Fruit fly (Drosophila melanogaster) whole organism, embryonic: ENCODE measurements around the gene UGP.

ENCODE experiments used
- Aef1 ChIP-seq: fragments of 200-800 bp; sonication (Bioruptor generic); IDR thresholded peaks from 3 replicates; pipeline ENCODE4 v1.3.6; 2022; ENCODE audit warnings: missing biosample characterization, missing genetic modification characterization
- Awh ChIP-seq: fragments of 200-800 bp; sonication (Bioruptor generic); IDR thresholded peaks from 2 replicates; pipeline ENCODE4, ENCODE4 v1.3.6; 2022; ENCODE audit warnings: missing biosample characterization, missing genetic modification characterization
- CG10147 ChIP-seq: fragments of 200-800 bp; sonication (Bioruptor generic); optimal IDR thresholded peaks from 2 replicates; lab custom pipeline; 2019; ENCODE audit warnings: missing biosample characterization, mild to moderate bottlenecking, missing genetic modification characterization, moderate library complexity
- CG10654 ChIP-seq: fragments of 200-800 bp; sonication (Bioruptor generic); optimal IDR thresholded peaks from 2 replicates; lab custom pipeline; 2016; ENCODE audit warnings: missing biosample characterization, missing genetic modification characterization
- CG11093 ChIP-seq: fragments of 200-800 bp; sonication (Bioruptor generic); IDR thresholded peaks from 3 replicates; pipeline ENCODE4 v1.3.6; 2022; ENCODE audit warnings: missing biosample characterization, missing genetic modification characterization
- CG11456 ChIP-seq: fragments of 200-800 bp; sonication (Bioruptor generic); IDR thresholded peaks from 3 replicates; pipeline ENCODE4 v1.3.6; 2022; ENCODE audit warnings: missing biosample characterization, missing genetic modification characterization
- CG11695 ChIP-seq: fragments of 200-800 bp; sonication (Bioruptor generic); IDR thresholded peaks from 3 replicates; pipeline ENCODE4 v1.3.6; 2022; ENCODE audit warnings: missing biosample characterization, missing genetic modification characterization
- CG14050 ChIP-seq: fragments of 200-800 bp; sonication (Bioruptor generic); IDR thresholded peaks from 3 replicates; pipeline ENCODE4 v1.3.6; 2022; ENCODE audit warnings: missing biosample characterization, missing genetic modification characterization
- CG1529 ChIP-seq: fragments of 200-800 bp; sonication (Bioruptor generic); optimal IDR thresholded peaks from 3 replicates; lab custom pipeline; 2018; ENCODE audit warnings: missing biosample characterization, missing genetic modification characterization
- CG1647 ChIP-seq: fragments of 200-800 bp; sonication (Bioruptor generic); optimal IDR thresholded peaks from 3 replicates; lab custom pipeline; 2016; ENCODE audit warnings: missing biosample characterization, missing genetic modification characterization
- CG16813 ChIP-seq: fragments of 200-800 bp; sonication (Bioruptor generic); IDR thresholded peaks from 3 replicates; pipeline ENCODE4 v1.3.6; 2022; ENCODE audit warnings: missing biosample characterization, missing genetic modification characterization; ENCODE audit not compliant: partially characterized antibody
- CG16815 ChIP-seq: fragments of 200-800 bp; sonication (Bioruptor generic); optimal IDR thresholded peaks from 3 replicates; lab custom pipeline; 2017; ENCODE audit warnings: missing biosample characterization, mild to moderate bottlenecking, missing genetic modification characterization
- CG17359 ChIP-seq: fragments of 200-800 bp; sonication (Bioruptor generic); optimal IDR thresholded peaks from 3 replicates; lab custom pipeline; 2018; ENCODE audit warnings: missing biosample characterization, mild to moderate bottlenecking, missing genetic modification characterization, moderate library complexity
- CG1792 ChIP-seq: fragments of 200-800 bp; sonication (Bioruptor generic); optimal IDR thresholded peaks from 2 replicates; lab custom pipeline; 2016; ENCODE audit warnings: missing biosample characterization, missing genetic modification characterization
- CG18011 ChIP-seq: fragments of 200-800 bp; sonication (Bioruptor generic); optimal IDR thresholded peaks from 2 replicates; lab custom pipeline; 2017; ENCODE audit warnings: missing biosample characterization, missing genetic modification characterization, mild to moderate bottlenecking, moderate library complexity, missing genotype
- CG2678 ChIP-seq: fragments of 200-800 bp; sonication (Bioruptor generic); optimal IDR thresholded peaks from 3 replicates; lab custom pipeline; 2019; ENCODE audit warnings: missing biosample characterization, mild to moderate bottlenecking, missing genetic modification characterization, moderate library complexity
- CG4328 ChIP-seq: fragments of 200-800 bp; sonication (Bioruptor generic); optimal IDR thresholded peaks from 3 replicates; lab custom pipeline; 2017; ENCODE audit warnings: missing biosample characterization, missing genetic modification reagents, missing genetic modification characterization
- CG6683 ChIP-seq: fragments of 200-800 bp; sonication (Bioruptor generic); optimal IDR thresholded peaks from 2 replicates; lab custom pipeline; 2017; ENCODE audit warnings: missing biosample characterization, mild to moderate bottlenecking, missing genetic modification characterization, missing genetic modification reagents
- CG7928 ChIP-seq: fragments of 200-800 bp; sonication (Bioruptor generic); optimal IDR thresholded peaks from 2 replicates; lab custom pipeline; 2017; ENCODE audit warnings: missing biosample characterization, mild to moderate bottlenecking, missing genetic modification characterization
- CG8478 ChIP-seq: fragments of >200 bp; optimal IDR thresholded peaks from 2 replicates; lab custom pipeline; 2018
- CoRest ChIP-seq: fragments of 200-800 bp; sonication (Bioruptor generic); optimal IDR thresholded peaks from 3 replicates; lab custom pipeline; 2018; ENCODE audit warnings: missing biosample characterization, mild to moderate bottlenecking, missing genetic modification characterization, moderate library complexity
- Deaf1 ChIP-seq: fragments of 200-800 bp; optimal IDR thresholded peaks from 3 replicates; lab custom pipeline; 2019; ENCODE audit warnings: missing biosample characterization, mild to moderate bottlenecking, missing genetic modification characterization, moderate library complexity
- Doc2 ChIP-seq: fragments of 200-800 bp; sonication (Bioruptor generic); IDR thresholded peaks from 2 replicates; pipeline ENCODE4 v1.3.6; 2022; ENCODE audit warnings: missing biosample characterization, missing genetic modification characterization
- Doc3 ChIP-seq: fragments of 200-800 bp; sonication (Bioruptor generic); IDR thresholded peaks from 3 replicates; pipeline ENCODE4 v1.3.6; 2022; ENCODE audit warnings: missing biosample characterization, missing genetic modification characterization; ENCODE audit not compliant: partially characterized antibody
- Hr78 ChIP-seq, 2 experiments: fragments of 200-800 bp in 1 of 2; fragments of >200 bp in 1 of 2; sonication (Bioruptor generic) in 1 of 2; optimal IDR thresholded peaks; 2 replicates each; lab custom pipeline; 2017 to 2019; ENCODE audit warnings: missing biosample characterization in 2 of 2, missing genetic modification characterization in 2 of 2, mild to moderate bottlenecking in 1 of 2, moderate library complexity in 1 of 2
- Lhr ChIP-seq: fragments of 200-800 bp; sonication (Bioruptor generic); optimal IDR thresholded peaks from 3 replicates; lab custom pipeline; 2017; ENCODE audit warnings: mild to moderate bottlenecking, missing biosample characterization, missing genetic modification reagents, missing genetic modification characterization
- NK7.1 ChIP-seq: fragments of 200-800 bp; sonication (Bioruptor generic); optimal IDR thresholded peaks from 3 replicates; lab custom pipeline; 2016; ENCODE audit warnings: missing biosample characterization, missing genetic modification characterization
- NfI ChIP-seq: fragments of 200-800 bp; sonication (Bioruptor generic); optimal IDR thresholded peaks from 3 replicates; lab custom pipeline; 2018; ENCODE audit warnings: missing biosample characterization, mild to moderate bottlenecking, missing genetic modification characterization, moderate library complexity
- Ravus ChIP-seq: fragments of 200-800 bp; sonication (Bioruptor generic); IDR thresholded peaks from 2 replicates; pipeline ENCODE4 v1.3.6; 2022; ENCODE audit warnings: missing biosample characterization, missing genetic modification characterization
- Rx ChIP-seq: fragments of 200-800 bp; sonication (Bioruptor generic); IDR thresholded peaks from 2 replicates; pipeline ENCODE4 v1.3.6; 2022; ENCODE audit warnings: missing biosample characterization, missing genetic modification characterization
- Sox102F ChIP-seq: fragments of 200-800 bp; sonication (Bioruptor generic); optimal IDR thresholded peaks from 2 replicates; lab custom pipeline; 2018; ENCODE audit warnings: missing biosample characterization, mild to moderate bottlenecking, missing genetic modification characterization, moderate library complexity
- TFAM ChIP-seq: fragments of 200-800 bp; sonication (Bioruptor generic); optimal IDR thresholded peaks from 2 replicates; lab custom pipeline; 2017; ENCODE audit warnings: missing biosample characterization, missing genetic modification characterization, inconsistent platforms
- Taf1 ChIP-seq: fragments of 200-800 bp; sonication (Bioruptor generic); IDR thresholded peaks from 2 replicates; pipeline ENCODE4 v1.3.6; 2022; ENCODE audit warnings: missing biosample characterization, missing genetic modification characterization
- dysf ChIP-seq: fragments of 200-800 bp; sonication (Bioruptor generic); IDR thresholded peaks from 3 replicates; pipeline ENCODE4 v1.3.6; 2022; ENCODE audit warnings: missing biosample characterization, missing genetic modification characterization
- fru ChIP-seq: fragments of >200 bp; optimal IDR thresholded peaks from 2 replicates; lab custom pipeline; 2017
- hbn ChIP-seq: fragments of 200-800 bp; sonication (Bioruptor generic); IDR thresholded peaks from 2 replicates; pipeline ENCODE4 v1.3.6; 2022; ENCODE audit warnings: missing biosample characterization, missing genetic modification characterization; ENCODE audit not compliant: partially characterized antibody
- hth ChIP-seq: fragments of >200 bp; optimal IDR thresholded peaks from 2 replicates; lab custom pipeline; 2017; ENCODE audit warnings: inconsistent platforms
- mam ChIP-seq: fragments of 200-800 bp; sonication (Bioruptor generic); optimal IDR thresholded peaks from 3 replicates; lab custom pipeline; 2016; ENCODE audit warnings: missing biosample characterization, missing genetic modification characterization
- nom ChIP-seq: fragments of 200-800 bp; sonication (Bioruptor generic); optimal IDR thresholded peaks from 2 replicates; lab custom pipeline; 2017; ENCODE audit warnings: missing biosample characterization, missing genetic modification characterization, mild to moderate bottlenecking, moderate library complexity, missing genetic modification reagents
- odd ChIP-seq: fragments of 200-800 bp; sonication (Bioruptor generic); optimal IDR thresholded peaks from 2 replicates; lab custom pipeline; 2017; ENCODE audit warnings: missing biosample characterization, mild to moderate bottlenecking, missing genetic modification characterization
- pfk ChIP-seq: fragments of 200-800 bp; sonication (Bioruptor generic); optimal IDR thresholded peaks from 2 replicates; lab custom pipeline; 2018; ENCODE audit warnings: missing biosample characterization, mild to moderate bottlenecking, missing genetic modification characterization, moderate library complexity
- pho ChIP-seq: fragments of 200-800 bp; sonication (Bioruptor generic); optimal IDR thresholded peaks from 2 replicates; lab custom pipeline; 2016; ENCODE audit warnings: missing biosample characterization, missing genetic modification characterization
- ranshi ChIP-seq: fragments of 200-800 bp; sonication (Bioruptor generic); IDR thresholded peaks from 2 replicates; pipeline ENCODE4 v1.3.6; 2022; ENCODE audit warnings: missing biosample characterization, missing genetic modification characterization
- ro ChIP-seq: fragments of 200-800 bp; sonication (Bioruptor generic); IDR thresholded peaks from 2 replicates; pipeline ENCODE4 v1.3.6; 2022; ENCODE audit warnings: missing biosample characterization, missing genetic modification characterization
- sd ChIP-seq: fragments of 200-800 bp; sonication (Bioruptor generic); optimal IDR thresholded peaks from 3 replicates; lab custom pipeline; 2018; ENCODE audit warnings: missing biosample characterization, mild to moderate bottlenecking, missing genetic modification characterization, moderate library complexity
- shn ChIP-seq: fragments of 200-800 bp; sonication (Bioruptor generic); optimal IDR thresholded peaks from 3 replicates; lab custom pipeline; 2016; ENCODE audit warnings: missing biosample characterization, missing genetic modification characterization
- sisA ChIP-seq: fragments of 200-800 bp; sonication (Bioruptor generic); IDR thresholded peaks from 2 replicates; pipeline ENCODE4 v1.3.6; 2022; ENCODE audit warnings: missing biosample characterization, missing genetic modification characterization
- sob ChIP-seq: fragments of 200-800 bp; sonication (Bioruptor generic); IDR thresholded peaks from 2 replicates; pipeline ENCODE4 v1.3.6; 2022; ENCODE audit warnings: missing biosample characterization, missing genetic modification characterization
- stwl ChIP-seq: fragments of 200-800 bp; sonication (Bioruptor generic); optimal IDR thresholded peaks from 3 replicates; lab custom pipeline; 2018; ENCODE audit warnings: missing biosample characterization, mild to moderate bottlenecking, missing genetic modification characterization, moderate library complexity
- tin ChIP-seq: fragments of 200-800 bp; sonication (Bioruptor generic); optimal IDR thresholded peaks from 3 replicates; lab custom pipeline; 2016; ENCODE audit warnings: missing biosample characterization, missing genetic modification characterization
- trh ChIP-seq: fragments of 200-800 bp; sonication (Bioruptor generic); optimal IDR thresholded peaks from 2 replicates; lab custom pipeline; 2016; ENCODE audit warnings: missing biosample characterization, missing genetic modification characterization
- wek ChIP-seq: fragments of 200-800 bp; sonication (Bioruptor generic); optimal IDR thresholded peaks from 3 replicates; lab custom pipeline; 2018; ENCODE audit warnings: missing biosample characterization, mild to moderate bottlenecking, missing genetic modification characterization, moderate library complexity

UGP gene

dm6 chr3L:9360217-9360692 lies 1.5 kb upstream of the UGP start, which contains the start of gene Pdxk (continued):
- TF ChIP-seq CG16813 (GFP tag; lab: Robert Waterston, UW) (0 out of 3 replicates have a peak, but pooled peaks have one; percentile 19), Rx (GFP tag; lab: Robert Waterston, UW) (no peak), CG1792 (GFP tag; lab: Kevin White, UChicago) (no peak), Doc2 (GFP tag; lab: Robert Waterston, UW) (no peak), hth (lab: Kevin White, UChicago) (no peak), Deaf1 (no peak), CG1529 (no peak), nom (GFP tag; lab: Kevin White, UChicago) (peak; percentile 59), shn (GFP tag; lab: Kevin White, UChicago) (no peak), Taf1 (GFP tag; lab: Robert Waterston, UW) (no peak), CG14050 (GFP tag; lab: Robert Waterston, UW) (no peak), TFAM (GFP tag; lab: Kevin White, UChicago) (no peak), CG10147 (no peak), CG4328 (GFP tag; lab: Kevin White, UChicago) (no peak), fru (lab: Kevin White, UChicago) (no peak), Awh (no peak), Ravus (GFP tag; lab: Robert Waterston, UW) (no peak), sisA (no peak), Doc3 (no peak), CG6683 (GFP tag; lab: Kevin White, UChicago) (no peak), pfk (no peak), CG16815 (GFP tag; lab: Kevin White, UChicago) (no peak), CG18011 (no peak), ranshi (no peak), stwl (tag; lab: Kevin White, UChicago) (peak; percentile 43), Sox102F (no peak), hbn (0 out of 2 replicates have a peak, but pooled peaks have one; percentile 22), NK7.1 (no peak), CG7928 (no peak), CG11695 (no peak), sd (tag; lab: Kevin White, UChicago) (no peak), CG11456 (no peak), dysf (GFP tag; lab: Robert Waterston, UW) (no peak; the same call in 2 of the 3 replicates), pho (GFP tag; lab: Kevin White, UChicago) (no peak), NfI (no peak), tin (GFP tag; lab: Kevin White, UChicago) (no peak), CG1647 (no peak), CG8478 (no peak), CG11093 (GFP tag; lab: Robert Waterston, UW) (no peak), sob (GFP tag; lab: Robert Waterston, UW) (peak; percentile 38; the same call in 1 of the 2 replicates), Lhr (no peak), trh (no peak), CoRest (tag; lab: Kevin White, UChicago) (peak; percentile 12), mam (peak; percentile 10), wek (GFP tag; lab: Kevin White, UChicago) (peak; percentile 59), odd (GFP tag; lab: Kevin White, UChicago) (peak; percentile 53), ro (GFP tag; lab: Robert Waterston, UW) (no peak), Aef1 (no peak), CG17359 (tag; lab: Kevin White, UChicago) (no peak), Hr78 (GFP tag; optimal IDR thresholded peaks at IDR 0.05; lab: Kevin White, UChicago) (peak in 1 of 2 experiments; percentile 65), CG2678 (tag; lab: Kevin White, UChicago) (peak; percentile 18), CG10654 (GFP tag; lab: Kevin White, UChicago) (no peak)
